Fruit fly (Drosophila melanogaster): ENCODE measurements around the gene GlcAT-S.
A peak's percentile ranks its signal among the peaks of the same experiment; 100 is the strongest.

GlcAT-S gene

dm6 chr2L:9633811-9634436 lies 17.7 kb downstream of the GlcAT-S start, which contains the start of gene Apoltp (continued):
- TF ChIP-seq CG32772 (GFP tag; IDR thresholded peaks at IDR 0.05) (peak; percentile 75), CG9437 (GFP tag; optimal IDR thresholded peaks at IDR 0.05) (no peak), Nf-YB (GFP tag; optimal IDR thresholded peaks at IDR 0.05) (no peak), CG18619 (GFP tag; optimal IDR thresholded peaks at IDR 0.05) (peak; percentile 54), slp2 (GFP tag; optimal IDR thresholded peaks at IDR 0.05) (no peak), Max (GFP tag; optimal IDR thresholded peaks at IDR 0.05) (peak; percentile 66), CG6791 (GFP tag; IDR thresholded peaks at IDR 0.05; ENCODE audit: partially characterized antibody) (no peak), Nf-YA (GFP tag; IDR thresholded peaks at IDR 0.05) (peak; percentile 63), CG17829 (tag; optimal IDR thresholded peaks at IDR 0.05) (no peak), lilli (GFP tag; optimal IDR thresholded peaks at IDR 0.05) (peak; percentile 46), salm (tag; optimal IDR thresholded peaks at IDR 0.05) (no peak), pb (GFP tag; optimal IDR thresholded peaks at IDR 0.05) (peak; percentile 29), CG10959 (GFP tag; IDR thresholded peaks at IDR 0.05) (peak; percentile 51; the same call in 1 of the 2 replicates), crol (GFP tag; IDR thresholded peaks at IDR 0.05) (no peak), CG31365 (tag; optimal IDR thresholded peaks at IDR 0.05) (peak; percentile 6), Ssrp (tag; optimal IDR thresholded peaks at IDR 0.05) (peak; percentile 46), CG2678 (tag; optimal IDR thresholded peaks at IDR 0.05) (peak; percentile 86), Rx (GFP tag; IDR thresholded peaks at IDR 0.05) (no peak), Lhr (GFP tag; optimal IDR thresholded peaks at IDR 0.05) (no peak), zfh2 (GFP tag; optimal IDR thresholded peaks at IDR 0.05) (no peak), danr (GFP tag; IDR thresholded peaks at IDR 0.05) (peak; percentile 52), C15 (GFP tag; IDR thresholded peaks at IDR 0.05) (0 out of 3 replicates have a peak, but pooled peaks have one; percentile 32), CG17328 (GFP tag; IDR thresholded peaks at IDR 0.05) (peak; percentile 70), sug (tag; optimal IDR thresholded peaks at IDR 0.05) (peak; percentile 63), repo (GFP tag; optimal IDR thresholded peaks at IDR 0.05) (no peak), lab (GFP tag; optimal IDR thresholded peaks at IDR 0.05) (peak; percentile 89), gt (GFP tag; IDR thresholded peaks at IDR 0.05) (no peak), CG13296 (GFP tag; optimal IDR thresholded peaks at IDR 0.05) (peak; percentile 72), CG4820 (GFP tag; optimal IDR thresholded peaks at IDR 0.05) (peak; percentile 57), wek (GFP tag; optimal IDR thresholded peaks at IDR 0.05) (no peak), bcd (GFP tag; optimal IDR thresholded peaks at IDR 0.05) (peak; percentile 74), inv (GFP tag; IDR thresholded peaks at IDR 0.05; ENCODE audit: partially characterized antibody) (no peak), br (optimal IDR thresholded peaks at IDR 0.05) (no peak), CG11560 (tag; IDR thresholded peaks at IDR 0.05) (peak; percentile 62; the same call in 2 of the 3 replicates), Poxn (GFP tag; IDR thresholded peaks at IDR 0.05) (no peak), scrt (GFP tag; optimal IDR thresholded peaks at IDR 0.05) (peak; percentile 72), gsb-n (tag; optimal IDR thresholded peaks at IDR 0.05) (peak; percentile 36), ci (GFP tag; IDR thresholded peaks at IDR 0.05) (peak; percentile 59; the same call in 2 of the 3 replicates), NC2β (GFP tag; optimal IDR thresholded peaks at IDR 0.05) (no peak), CG14014 (GFP tag; IDR thresholded peaks at IDR 0.05) (peak; percentile 72; the same call in 1 of the 2 replicates), CG32532 (GFP tag; IDR thresholded peaks at IDR 0.05) (peak; percentile 81), CG1529 (GFP tag; optimal IDR thresholded peaks at IDR 0.05) (peak; percentile 9), CG9817 (tag; optimal IDR thresholded peaks at IDR 0.05) (peak; percentile 26), CG10543 (GFP tag; optimal IDR thresholded peaks at IDR 0.05) (peak; percentile 38), CG6683 (GFP tag; optimal IDR thresholded peaks at IDR 0.05) (no peak), CG1832 (GFP tag; optimal IDR thresholded peaks at IDR 0.05) (no peak), Nf-YC (tag; optimal IDR thresholded peaks at IDR 0.05) (no peak), gcm (GFP tag; optimal IDR thresholded peaks at IDR 0.05) (peak; percentile 69), Lim3 (GFP tag; IDR thresholded peaks at IDR 0.05) (0 out of 2 replicates have a peak, but pooled peaks have one; percentile 6), CG3065 (GFP tag; optimal IDR thresholded peaks at IDR 0.05) (no peak)

Data from whole organism, embryonic.